Worm (Caenorhabditis elegans) whole organism, L3 larva: Measurements from ENCODE around the gene F57F4.1.

ENCODE experiments used
- ceh-16 ChIP-seq: sonication (generic microtip); optimal IDR thresholded peaks from 2 replicates; lab custom pipeline; 2017; ENCODE audit warnings: missing biosample characterization, missing genetic modification characterization
- ceh-28 ChIP-seq: fragments of 150-350 bp; optimal IDR thresholded peaks from 2 replicates; lab custom pipeline; 2014; ENCODE audit warnings: missing biosample characterization, missing genetic modification reagents, missing genetic modification characterization
- ceh-82 ChIP-seq: fragments of 150-350 bp; optimal IDR thresholded peaks from 2 replicates; lab custom pipeline; 2014; ENCODE audit warnings: missing biosample characterization, missing genetic modification characterization
- daf-12 ChIP-seq: fragments of 150-350 bp; optimal IDR thresholded peaks from 2 replicates; lab custom pipeline; 2014; ENCODE audit warnings: missing biosample characterization, missing genetic modification reagents, missing genetic modification characterization
- elt-1 ChIP-seq: fragments of 150-350 bp; optimal IDR thresholded peaks from 2 replicates; lab custom pipeline; 2014; ENCODE audit warnings: missing biosample characterization, missing genetic modification characterization
- elt-2 ChIP-seq: sonication (generic microtip); optimal IDR thresholded peaks from 2 replicates; lab custom pipeline; 2016; ENCODE audit warnings: missing genetic modification reagents, mild to moderate bottlenecking, missing genetic modification characterization, missing compliant biosample characterization
- fkh-10 ChIP-seq: sonication (generic microtip); optimal IDR thresholded peaks from 2 replicates; lab custom pipeline; 2017; ENCODE audit warnings: missing biosample characterization, missing genetic modification reagents, missing genetic modification characterization
- fos-1 ChIP-seq: fragments of 150-350 bp; optimal IDR thresholded peaks from 2 replicates; lab custom pipeline; 2014; ENCODE audit warnings: missing biosample characterization, missing genetic modification characterization
- hmg-11 ChIP-seq: sonication (generic microtip); optimal IDR thresholded peaks from 2 replicates; lab custom pipeline; 2016; ENCODE audit warnings: missing genetic modification characterization, missing compliant biosample characterization
- jun-1 ChIP-seq: fragments of 150-350 bp; optimal IDR thresholded peaks from 2 replicates; lab custom pipeline; 2014; ENCODE audit warnings: missing biosample characterization, missing genetic modification reagents, missing genetic modification characterization
- lin-39 ChIP-seq: fragments of 150-350 bp; optimal IDR thresholded peaks from 2 replicates; lab custom pipeline; 2018; ENCODE audit warnings: missing biosample characterization, missing genetic modification reagents, missing genetic modification characterization
- mdl-1 ChIP-seq: fragments of 150-350 bp; optimal IDR thresholded peaks from 2 replicates; lab custom pipeline; 2014; ENCODE audit warnings: missing biosample characterization, missing genetic modification characterization
- nfya-1 ChIP-seq: sonication (generic microtip); optimal IDR thresholded peaks from 2 replicates; lab custom pipeline; 2017; ENCODE audit warnings: missing genetic modification characterization, mild to moderate bottlenecking, missing compliant biosample characterization, antibody characterized with exemption, moderate library complexity; ENCODE audit not compliant: insufficient read depth
- nhr-23 ChIP-seq: fragments of 150-350 bp; optimal IDR thresholded peaks from 2 replicates; lab custom pipeline; 2014; ENCODE audit warnings: missing biosample characterization, missing genetic modification reagents, missing genetic modification characterization
- nhr-237 ChIP-seq: fragments of 150-350 bp; optimal IDR thresholded peaks from 2 replicates; lab custom pipeline; 2014; ENCODE audit warnings: missing biosample characterization, missing genetic modification characterization
- nhr-25 ChIP-seq: sonication (generic microtip); optimal IDR thresholded peaks from 2 replicates; lab custom pipeline; 2017; ENCODE audit warnings: missing biosample characterization, missing genetic modification characterization
- nhr-28 ChIP-seq: fragments of 150-350 bp; optimal IDR thresholded peaks from 2 replicates; lab custom pipeline; 2014; ENCODE audit warnings: missing biosample characterization, missing genetic modification characterization
- nhr-43 ChIP-seq: sonication (generic microtip); optimal IDR thresholded peaks from 2 replicates; lab custom pipeline; 2016; ENCODE audit warnings: mild to moderate bottlenecking, missing genetic modification characterization, missing compliant biosample characterization; ENCODE audit not compliant: poor library complexity, severe bottlenecking
- nhr-76 ChIP-seq: fragments of 150-350 bp; sonication (generic microtip); optimal IDR thresholded peaks from 5 replicates; lab custom pipeline; 2014; ENCODE audit warnings: missing biosample characterization, missing genetic modification characterization
- pqm-1 ChIP-seq: fragments of 150-350 bp; optimal IDR thresholded peaks from 2 replicates; lab custom pipeline; 2017; ENCODE audit warnings: missing biosample characterization, missing genetic modification characterization, inconsistent platforms
- sea-2 ChIP-seq: fragments of 150-350 bp; sonication (generic microtip); optimal IDR thresholded peaks from 4 replicates; lab custom pipeline; 2014; ENCODE audit warnings: missing biosample characterization, missing genetic modification reagents, missing genetic modification characterization
- snpc-4 ChIP-seq: fragments of 150-350 bp; optimal IDR thresholded peaks from 2 replicates; lab custom pipeline; 2014; ENCODE audit warnings: missing biosample characterization, missing genetic modification characterization
- tbx-2 ChIP-seq: sonication (generic microtip); optimal IDR thresholded peaks from 2 replicates; lab custom pipeline; 2016; ENCODE audit warnings: mild to moderate bottlenecking, missing genetic modification characterization, missing compliant biosample characterization
- unc-62 ChIP-seq: fragments of 150-350 bp; sonication (generic microtip); optimal IDR thresholded peaks from 4 replicates; lab custom pipeline; 2014; ENCODE audit warnings: missing biosample characterization, missing genetic modification reagents, missing genetic modification characterization
- zag-1 ChIP-seq: fragments of 150-350 bp; optimal IDR thresholded peaks from 2 replicates; lab custom pipeline; 2014; ENCODE audit warnings: missing biosample characterization, missing genetic modification characterization

F57F4.1 gene

ce11 chrV:6390163-6390562 is at the start of gene F57F4.1:
Gene F57F4.1 (plus strand): TSS chrV:6390463.
- no peak for TF ChIP-seq ceh-82
- TF ChIP-seq nhr-237 (tag; lab: Kevin White, UChicago), result no peak
- no peak for TF ChIP-seq ceh-28 (tag; lab: Kevin White, UChicago)
- TF ChIP-seq daf-12 (tag; lab: Kevin White, UChicago), result no peak
- no peak for TF ChIP-seq unc-62
- no peak for TF ChIP-seq elt-1 (tag; lab: Kevin White, UChicago)
- TF ChIP-seq ceh-16, result no peak

- TF ChIP-seq nfya-1 (tag; lab: Kevin White, UChicago) (peak; percentile 78), fos-1 (tag; lab: Kevin White, UChicago) (no peak), hmg-11 (tag; lab: Kevin White, UChicago) (peak; percentile 2), nhr-43 (tag; lab: Kevin White, UChicago) (no peak), snpc-4 (no peak)
Observed at ce11 chrV:6341078-6341638, 49.1 kb upstream of the F57F4.1 start.

- TF ChIP-seq mdl-1 (tag; lab: Kevin White, UChicago) (no peak), nfya-1 (tag; lab: Kevin White, UChicago) (peak; percentile 37), zag-1 (tag; lab: Kevin White, UChicago) (no peak), lin-39 (tag; lab: Kevin White, UChicago) (peak; percentile 40), nhr-76 (tag; lab: Kevin White, UChicago) (no peak)
- TF ChIP-seq, all 47 proteins: peak for 2
Observed at ce11 chrV:6342502-6342901, 47.8 kb upstream of the F57F4.1 start.

ce11 chrV:6344531-6345171 is 45.6 kb upstream of the F57F4.1 start:
- no peak for TF ChIP-seq tbx-2 (tag; lab: Kevin White, UChicago)
- TF ChIP-seq nfya-1 (tag; lab: Kevin White, UChicago), result peak; percentile 13
- TF ChIP-seq, all 47 proteins: peak for 1

ce11 chrV:6346043-6346618 is 44.1 kb upstream of the F57F4.1 start:
- TF ChIP-seq ceh-28 (tag; lab: Kevin White, UChicago), result no peak
- peak; percentile 11 for TF ChIP-seq lin-39 (tag; lab: Kevin White, UChicago)
- TF ChIP-seq nhr-28 (tag; lab: Kevin White, UChicago), result no peak
- peak; percentile 34 for TF ChIP-seq nfya-1 (tag; lab: Kevin White, UChicago)

- peak; percentile 87 for TF ChIP-seq pqm-1 (tag; lab: Kevin White, UChicago)
- TF ChIP-seq elt-2 (tag; lab: Kevin White, UChicago), result peak; percentile 90
- TF ChIP-seq jun-1 (tag; lab: Kevin White, UChicago), result no peak
Observed at ce11 chrV:6346906-6347305, 43.4 kb upstream of the F57F4.1 start.

- peak; percentile 77 for TF ChIP-seq mdl-1 (tag; lab: Kevin White, UChicago)
- TF ChIP-seq unc-62, result peak; percentile 33
- TF ChIP-seq jun-1 (tag; lab: Kevin White, UChicago), result no peak
- TF ChIP-seq nfya-1 (tag; lab: Kevin White, UChicago), result peak; percentile 59
- peak; percentile 43 for TF ChIP-seq lin-39 (tag; lab: Kevin White, UChicago)
- no peak for TF ChIP-seq nhr-25 (tag; lab: Kevin White, UChicago)
Observed at ce11 chrV:6348133-6348532, 42.1 kb upstream of the F57F4.1 start.

- TF ChIP-seq elt-2 (tag; lab: Kevin White, UChicago) (no peak), tbx-2 (tag; lab: Kevin White, UChicago) (no peak), fkh-10 (GFP tag; lab: Kevin White, UChicago) (no peak), nhr-23 (peak; percentile 0), nhr-25 (tag; lab: Kevin White, UChicago) (peak; percentile 62), sea-2 (GFP tag; lab: Kevin White, UChicago) (no peak)
Observed at ce11 chrV:6349597-6349996, 40.7 kb upstream of the F57F4.1 start.
